Worm (Caenorhabditis elegans) whole organism, dauer: Measurements from ENCODE around the gene D2045.8.
"Not testable (repeated sequence)": the region's sequence is repeated elsewhere in the genome, so short reads cannot be mapped to it uniquely, and the experiment has no call there.

Experiments
- unc-62 ChIP-seq: sonication (generic microtip); optimal IDR thresholded peaks from 2 replicates; lab custom pipeline; 2017; ENCODE audit warnings: missing biosample characterization, missing genetic modification reagents, missing genetic modification characterization

Gene D2045.8

DNA sequence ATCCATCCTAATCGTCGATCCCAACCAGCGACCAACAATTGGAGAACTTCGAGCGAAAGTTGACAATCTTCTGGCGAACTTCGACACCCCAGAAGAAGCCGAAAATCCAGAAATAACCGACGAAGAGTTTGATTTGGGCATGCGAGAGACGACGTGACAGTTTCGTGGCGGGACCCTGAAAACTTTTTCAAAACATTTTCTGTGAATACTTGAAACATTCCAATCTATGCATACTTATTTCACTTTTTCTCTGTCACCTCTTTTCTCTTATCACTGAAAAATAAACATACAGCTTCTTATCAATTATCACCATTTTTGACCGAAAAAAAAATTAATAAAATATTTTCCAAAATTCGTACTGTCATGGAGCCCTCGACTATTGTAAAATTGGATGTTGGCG lies at the start of gene D2045.8:
Gene D2045.8 (plus strand): TSS at position 301 of the 400 bp plus-strand sequence.
- TF ChIP-seq unc-62 (GFP tag; lab: Kevin White, UChicago), result no peak

DNA sequence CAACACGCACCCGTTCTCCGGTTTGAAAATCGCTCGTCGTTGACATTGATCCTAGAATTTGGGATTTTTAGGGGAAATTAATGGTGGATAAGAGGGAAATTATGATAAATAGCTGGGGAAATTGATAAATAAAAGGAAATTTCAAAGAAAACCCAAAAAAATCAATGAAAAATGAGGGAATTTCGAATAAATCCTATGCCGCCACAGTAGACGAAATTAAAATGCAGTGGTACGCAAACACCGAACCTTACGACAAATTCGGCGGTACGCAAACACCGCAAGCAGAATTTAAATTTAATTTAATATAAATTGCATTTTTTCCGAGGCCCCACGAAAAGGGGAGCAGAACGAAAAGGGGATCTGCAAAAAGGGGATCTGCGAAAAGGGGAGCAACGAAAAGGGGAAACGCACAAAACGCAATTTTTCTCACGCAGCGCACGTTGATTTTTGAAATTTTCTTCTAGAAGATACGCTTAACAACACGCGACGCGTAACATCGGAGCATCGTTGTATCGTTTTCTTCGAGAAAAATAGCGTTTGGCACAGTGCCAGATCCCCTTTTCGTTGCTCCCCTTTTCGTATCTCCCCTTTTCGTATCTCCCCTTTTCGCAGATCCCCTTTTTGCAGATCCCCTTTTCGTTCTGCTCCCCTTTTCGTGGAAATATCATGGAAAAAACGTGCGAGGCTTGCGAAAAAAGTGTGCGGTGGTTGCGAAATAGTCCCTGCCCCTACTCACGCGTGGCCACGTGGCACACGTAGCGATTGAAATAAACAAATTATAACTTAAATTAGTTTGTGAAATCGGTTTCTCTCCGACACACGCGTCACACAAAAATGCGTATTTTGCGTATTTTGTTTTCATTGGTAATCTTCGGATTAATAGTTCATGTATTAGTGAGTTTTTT lies 45.9 kb upstream of the D2045.8 start, which contains the start of the genes smrd-1 and enu-3.1:
Gene smrd-1 (minus strand): TSS at position 51 of the 905 bp plus-strand sequence.
Gene enu-3.1 (plus strand): TSS at position 339 of the 905 bp plus-strand sequence.
- not testable (repeated sequence) for TF ChIP-seq unc-62 (GFP tag; lab: Kevin White, UChicago)

DNA sequence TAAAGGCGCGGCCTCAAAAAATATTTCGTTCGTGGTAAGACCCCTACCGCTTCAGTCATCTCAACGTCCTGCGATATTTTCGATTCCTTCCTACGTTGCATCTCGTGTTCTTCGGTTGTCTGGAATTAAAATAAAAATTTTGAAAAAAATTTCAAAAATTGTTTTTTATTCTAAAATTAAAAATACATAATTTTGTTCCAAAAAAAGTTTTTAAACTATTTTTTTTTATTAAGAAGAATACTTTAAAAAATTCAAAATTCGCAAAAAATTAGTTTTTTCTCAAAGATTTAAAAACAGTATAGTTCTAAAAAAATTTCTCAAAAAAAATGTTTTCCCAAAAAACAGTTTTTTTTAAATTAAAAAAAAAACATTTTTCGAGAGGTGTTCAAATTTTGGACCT lies 43.3 kb upstream of the D2045.8 start, which contains the start of gene H04D03.6:
Gene H04D03.6 (minus strand): TSS at position 101 of the 400 bp plus-strand sequence.
- TF ChIP-seq unc-62 (GFP tag; lab: Kevin White, UChicago), result not testable (repeated sequence)

DNA sequence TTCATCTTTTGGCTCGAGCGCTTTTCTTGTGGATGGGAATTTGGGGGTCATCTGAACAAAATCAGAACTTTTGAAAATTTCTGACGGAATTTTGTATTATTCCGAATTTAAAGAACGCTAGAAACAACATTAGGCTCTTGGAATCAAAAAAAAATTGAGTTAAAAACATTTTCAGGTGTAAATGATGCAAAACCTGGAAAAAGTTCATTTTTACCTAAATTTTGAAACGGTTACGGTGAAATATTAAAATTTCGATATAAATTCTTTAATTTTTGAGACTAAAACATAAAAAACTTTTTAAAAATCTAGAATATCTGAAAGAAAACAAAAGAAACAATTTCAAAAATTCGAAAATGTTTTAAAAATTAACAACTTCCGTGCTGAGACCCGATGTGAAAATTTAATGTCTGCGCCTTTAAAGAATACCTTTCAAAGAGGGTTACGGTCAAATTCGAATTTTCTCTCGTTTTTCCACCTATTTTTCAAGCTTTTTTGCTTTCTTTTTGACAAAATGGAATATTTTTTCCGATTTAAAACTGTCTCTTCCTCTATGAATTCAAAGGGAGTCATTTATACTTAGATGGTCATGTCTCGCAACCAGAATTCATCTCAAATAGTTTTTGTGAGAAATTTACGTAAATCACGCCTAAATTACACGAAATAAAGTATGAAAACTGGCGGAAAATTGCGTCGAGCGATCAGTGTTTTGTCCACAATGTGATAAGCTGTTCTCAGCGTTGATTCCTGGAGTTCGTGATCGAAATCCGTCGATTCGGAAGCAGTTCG lies 39.5 kb upstream of the D2045.8 start, which contains the start of the genes H04D03.2 and ecps-2:
Gene H04D03.2 (minus strand): TSS at position 51 of the 786 bp plus-strand sequence.
Gene ecps-2 (plus strand): TSS at position 736 of the 786 bp plus-strand sequence.
- no peak for TF ChIP-seq unc-62 (GFP tag; lab: Kevin White, UChicago)

DNA sequence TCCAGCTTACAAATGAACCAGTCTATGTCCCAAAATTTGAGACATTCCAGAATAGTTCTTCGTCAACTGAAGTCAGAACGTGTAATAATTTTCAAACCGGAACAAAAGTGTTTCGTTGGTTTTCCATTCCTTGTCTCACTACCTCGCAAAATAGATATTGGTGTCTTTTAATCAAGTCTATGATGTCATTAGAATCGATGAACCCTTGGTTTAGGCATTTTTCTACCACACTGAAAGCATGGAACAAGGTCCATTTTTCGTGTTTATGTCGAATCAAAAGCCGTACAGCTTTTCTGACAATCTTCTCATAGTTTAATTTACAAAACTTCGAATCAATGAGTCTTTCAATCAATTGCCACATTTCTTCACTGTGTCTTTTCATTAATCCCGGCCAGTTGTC lies 35.4 kb upstream of the D2045.8 start, which contains the start of gene H04D03.7:
Gene H04D03.7 (minus strand): TSS at position 101 of the 400 bp plus-strand sequence.
- TF ChIP-seq unc-62 (GFP tag; lab: Kevin White, UChicago), result no peak

DNA sequence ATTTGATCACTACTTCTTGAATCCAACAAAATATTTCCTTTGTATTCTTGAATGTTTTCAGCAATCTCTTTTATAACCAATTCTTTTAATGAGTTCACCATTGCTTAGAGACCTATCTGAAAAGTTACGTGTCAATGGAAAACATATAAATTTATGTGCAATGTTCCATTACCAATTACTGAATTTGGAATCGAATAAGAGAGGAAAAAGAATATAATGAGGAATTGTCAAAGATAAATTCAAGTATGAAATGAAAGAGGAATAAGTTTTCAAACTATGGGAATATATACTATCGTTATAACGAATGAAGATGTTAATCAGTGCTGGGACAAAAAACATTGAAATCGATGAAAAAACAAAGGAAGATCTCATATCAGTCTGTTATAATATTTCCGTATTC lies 31.1 kb upstream of the D2045.8 start, which contains the start of gene H04D03.4:
Gene H04D03.4 (minus strand): TSS at position 101 of the 400 bp plus-strand sequence.
- no peak for TF ChIP-seq unc-62 (GFP tag; lab: Kevin White, UChicago)

DNA sequence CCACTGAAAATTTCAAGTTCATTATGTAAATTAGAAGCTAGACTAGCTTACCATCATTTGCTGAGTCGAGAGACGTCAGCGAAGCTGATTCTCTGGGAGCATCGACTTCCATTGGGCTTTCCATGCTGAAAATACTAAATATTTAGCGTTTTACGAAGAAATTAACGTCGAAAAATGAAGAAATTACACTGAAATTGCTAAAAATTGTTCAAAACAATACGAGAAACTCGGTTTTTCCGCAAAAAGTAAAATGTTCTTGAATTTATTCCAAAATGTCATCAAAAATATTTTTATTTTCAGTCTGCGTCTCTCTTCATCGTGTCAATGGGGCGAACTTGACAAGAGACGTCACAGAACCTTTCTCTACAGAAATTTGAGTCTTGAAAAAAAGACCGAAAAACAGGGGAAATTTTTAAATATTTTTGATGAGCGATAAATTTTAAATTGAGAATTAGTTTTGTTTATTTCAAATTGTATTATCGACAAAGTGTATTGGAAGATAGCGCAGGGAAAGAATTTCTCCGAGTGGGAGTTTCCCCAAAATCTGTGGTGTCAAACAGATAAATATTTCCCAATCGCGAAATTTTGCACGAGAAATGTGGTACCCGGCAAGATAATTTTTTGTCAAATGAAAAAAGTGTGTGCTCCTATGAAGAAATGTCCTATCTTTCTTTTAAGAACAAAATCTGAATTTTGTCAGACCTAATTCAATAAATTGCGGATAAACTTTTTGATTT lies 21.5 kb upstream of the D2045.8 start, which contains the start of gene ecps-1:
Gene ecps-1 (minus strand): TSS at position 125 of the 737 bp plus-strand sequence.
- no peak for TF ChIP-seq unc-62 (GFP tag; lab: Kevin White, UChicago)

DNA sequence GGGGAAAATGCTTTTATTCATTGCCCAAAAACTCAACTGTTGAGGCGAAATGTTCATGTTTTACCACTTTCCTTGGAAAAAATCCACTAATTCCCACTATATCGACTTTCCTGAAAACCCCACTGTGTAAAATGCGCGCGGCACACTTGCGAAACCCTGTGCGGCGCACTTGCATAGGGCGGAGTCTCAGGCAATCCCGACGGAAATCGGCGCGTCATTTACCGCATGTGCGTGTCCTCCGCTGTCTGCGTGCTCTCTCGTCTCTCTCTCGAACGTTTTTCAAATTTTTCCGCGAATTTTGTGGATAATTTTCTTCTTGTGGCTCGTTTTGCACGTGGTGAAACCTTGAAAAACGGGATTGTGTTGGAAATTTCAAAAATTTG lies 20.9 kb upstream of the D2045.8 start, which contains the start of gene atx-2:
Gene atx-2 (plus strand): TSS at position 226 of the 383 bp plus-strand sequence.
- TF ChIP-seq unc-62 (GFP tag; lab: Kevin White, UChicago), result no peak

DNA sequence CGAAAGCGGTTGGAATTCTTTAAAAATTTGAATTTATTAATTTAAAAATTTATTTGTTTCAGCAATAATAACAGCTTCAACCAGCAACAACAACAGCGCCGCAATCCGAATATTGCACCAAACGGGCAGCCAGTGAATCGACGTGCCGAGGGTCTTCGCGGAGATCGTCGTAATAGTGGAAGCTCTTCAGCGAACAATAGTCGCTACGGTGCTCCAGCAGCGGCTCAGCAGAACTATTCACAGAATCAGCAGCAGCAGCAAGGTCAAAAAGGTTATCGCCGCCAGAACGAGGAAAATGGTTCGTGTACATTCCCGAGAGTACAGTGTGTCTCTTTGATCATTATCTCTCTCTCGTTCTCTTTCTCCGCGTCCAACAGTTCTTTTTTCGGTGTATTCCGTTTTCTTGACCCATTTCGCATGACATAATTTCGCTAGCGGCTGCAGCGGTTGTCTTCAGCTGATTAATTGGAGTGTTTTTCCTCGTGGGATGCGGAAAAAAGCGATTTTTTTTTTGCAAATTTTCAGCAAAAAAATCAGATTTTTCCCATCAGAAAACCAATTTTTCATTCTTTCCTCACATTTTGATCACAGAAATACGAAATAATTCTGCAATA lies 19.0 kb upstream of the D2045.8 start:
- TF ChIP-seq unc-62 (GFP tag; lab: Kevin White, UChicago), result no peak

DNA sequence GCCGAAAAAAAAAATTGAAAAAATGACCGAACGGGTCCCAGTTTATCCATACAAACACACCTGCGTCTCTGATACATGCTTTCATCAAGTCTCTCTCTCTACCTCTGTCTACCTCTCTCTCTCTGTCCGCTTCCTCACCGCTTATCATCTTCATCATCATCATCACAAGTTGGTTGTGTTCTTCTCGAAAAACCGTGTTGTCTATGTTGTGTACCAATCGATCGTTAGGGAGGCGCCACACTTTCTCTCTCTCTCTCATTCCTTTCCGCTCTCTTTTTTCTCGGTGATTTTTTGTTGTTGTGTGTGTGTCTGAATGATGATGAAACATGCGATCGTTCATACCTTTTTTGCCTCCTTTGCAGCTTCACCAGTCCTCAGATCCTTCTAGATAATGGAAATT lies 18.4 kb upstream of the D2045.8 start:
- no peak for TF ChIP-seq unc-62 (GFP tag; lab: Kevin White, UChicago)

DNA sequence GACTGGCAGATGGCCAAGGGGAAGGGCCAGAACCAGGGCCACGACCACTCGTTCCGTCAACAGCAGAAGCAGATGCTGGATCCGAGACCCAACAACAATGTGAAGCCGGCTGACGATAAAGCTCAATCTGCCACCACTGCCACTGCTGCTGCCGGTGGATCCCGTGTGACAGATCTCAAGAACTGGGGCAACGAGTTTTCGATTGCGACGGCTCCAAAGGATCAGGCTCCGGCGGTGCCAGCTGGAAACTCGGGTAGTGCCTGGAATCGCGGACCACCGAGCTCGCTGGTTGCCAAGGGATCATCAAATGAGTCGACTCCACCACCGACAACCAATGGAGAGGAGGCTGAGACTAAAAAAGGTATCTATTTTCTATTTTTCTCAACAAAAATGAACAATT lies 17.6 kb upstream of the D2045.8 start:
- no peak for TF ChIP-seq unc-62 (GFP tag; lab: Kevin White, UChicago)

DNA sequence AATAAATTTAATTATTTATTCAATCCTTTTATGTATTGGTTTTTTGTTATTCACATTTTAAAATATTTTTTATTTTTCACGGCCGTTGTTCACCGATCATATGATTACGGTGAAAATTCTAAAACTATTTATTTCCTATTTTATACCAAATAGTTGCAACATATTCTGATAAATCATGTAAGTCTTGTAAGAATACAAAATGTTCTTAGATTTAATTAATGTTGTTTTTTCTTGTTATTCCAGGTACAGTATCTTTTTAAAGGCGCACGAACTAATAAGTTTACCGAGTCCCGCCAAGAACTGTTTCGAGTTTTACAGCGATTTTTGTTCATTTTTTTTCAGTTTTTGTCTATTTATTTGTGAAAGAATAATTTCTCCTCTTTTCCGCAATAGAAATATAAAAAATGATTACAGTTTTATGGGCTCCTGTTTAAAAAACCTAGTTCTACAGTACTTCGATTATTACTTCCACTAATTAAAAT lies 12.5 kb upstream of the D2045.8 start, which contains the start of gene D2045.5:
Gene D2045.5 (minus strand): TSS at position 51 of the 482 bp plus-strand sequence.
- no peak for TF ChIP-seq unc-62 (GFP tag; lab: Kevin White, UChicago)

DNA sequence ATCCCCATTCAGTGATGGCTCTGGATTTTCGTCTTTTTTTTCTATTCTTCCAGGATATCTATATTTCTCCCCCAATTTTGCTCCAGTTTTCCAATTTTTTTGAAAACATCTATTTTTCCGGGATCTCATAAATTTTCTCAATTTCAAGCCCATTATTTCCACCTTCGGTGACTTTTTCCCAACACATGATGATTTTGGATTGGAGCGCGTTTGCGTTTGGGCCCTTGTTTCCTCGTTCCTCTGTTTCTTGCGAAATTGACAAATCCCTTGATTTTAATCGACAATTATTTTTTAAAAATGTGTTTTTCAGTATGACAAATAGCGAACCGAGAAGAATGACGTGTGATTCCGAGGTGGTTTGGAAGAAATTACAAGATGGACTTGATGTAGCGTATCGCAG lies 11.2 kb upstream of the D2045.8 start, which contains the start of gene cul-1:
Gene cul-1 (plus strand): TSS at position 311 of the 400 bp plus-strand sequence.
- no peak for TF ChIP-seq unc-62 (GFP tag; lab: Kevin White, UChicago)

DNA sequence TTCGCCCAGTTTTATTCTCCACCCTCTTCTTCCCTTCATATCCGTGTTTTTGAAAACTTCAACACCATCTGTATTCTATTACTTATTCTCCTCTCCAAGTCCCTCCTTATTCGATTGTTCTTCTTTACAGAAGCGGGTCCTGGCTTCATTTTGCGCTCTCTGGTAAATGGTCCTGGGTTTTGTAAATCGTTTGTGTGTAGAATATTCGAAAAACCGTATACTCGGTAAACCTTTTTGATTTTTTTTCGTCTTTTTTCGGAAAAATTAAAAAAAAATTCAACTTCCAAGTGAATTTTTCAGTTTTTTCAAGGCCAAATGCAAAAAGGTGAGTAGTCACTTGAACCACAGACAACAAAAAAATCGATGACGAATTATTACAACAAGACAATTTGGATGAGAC lies 7.1 kb upstream of the D2045.8 start, which contains the start of gene D2045.9:
Gene D2045.9 (plus strand): TSS at position 301 of the 400 bp plus-strand sequence.
- no peak for TF ChIP-seq unc-62 (GFP tag; lab: Kevin White, UChicago)
